Fruit fly (Drosophila melanogaster) whole organism, embryonic: ENCODE results near the gene Mettl2.

Experiments used
- Asciz ChIP-seq: fragments of 200-800 bp; sonication (Bioruptor generic); optimal IDR thresholded peaks from 2 replicates; lab custom pipeline; 2017; ENCODE audit warnings: missing biosample characterization, mild to moderate bottlenecking, missing genetic modification characterization, missing genetic modification reagents
- BtbVII ChIP-seq: fragments of 200-800 bp; sonication (Bioruptor generic); optimal IDR thresholded peaks from 3 replicates; lab custom pipeline; 2017; ENCODE audit warnings: missing biosample characterization, mild to moderate bottlenecking, missing genetic modification characterization
- CG10543 ChIP-seq: fragments of 200-800 bp; sonication (Bioruptor generic); optimal IDR thresholded peaks from 3 replicates; lab custom pipeline; 2017; ENCODE audit warnings: missing biosample characterization, mild to moderate bottlenecking, missing genetic modification characterization, moderate library complexity
- CG11504 ChIP-seq: fragments of 200-800 bp; sonication (Bioruptor generic); optimal IDR thresholded peaks from 3 replicates; lab custom pipeline; 2019; ENCODE audit warnings: missing biosample characterization, mild to moderate bottlenecking, missing genetic modification characterization, moderate library complexity
- CG11695 ChIP-seq: fragments of 200-800 bp; sonication (Bioruptor generic); IDR thresholded peaks from 3 replicates; pipeline ENCODE4 v1.3.6; 2022; ENCODE audit warnings: missing biosample characterization, missing genetic modification characterization
- CG14014 ChIP-seq: fragments of 200-800 bp; sonication (Bioruptor generic); IDR thresholded peaks from 2 replicates; pipeline ENCODE4 v1.3.6; 2022; ENCODE audit warnings: missing biosample characterization, missing genetic modification characterization
- CG1529 ChIP-seq: fragments of 200-800 bp; sonication (Bioruptor generic); optimal IDR thresholded peaks from 3 replicates; lab custom pipeline; 2018; ENCODE audit warnings: missing biosample characterization, missing genetic modification characterization
- CG1603 ChIP-seq: fragments of 200-800 bp; sonication (Bioruptor generic); optimal IDR thresholded peaks from 2 replicates; lab custom pipeline; 2019; ENCODE audit warnings: missing biosample characterization, mild to moderate bottlenecking, missing genetic modification characterization, moderate library complexity
- CG17361 ChIP-seq: fragments of 200-800 bp; sonication (Bioruptor generic); IDR thresholded peaks from 3 replicates; pipeline ENCODE4 v1.3.6; 2022; ENCODE audit warnings: missing biosample characterization, missing genetic modification characterization
- CG1792 ChIP-seq: fragments of 200-800 bp; sonication (Bioruptor generic); optimal IDR thresholded peaks from 2 replicates; lab custom pipeline; 2016; ENCODE audit warnings: missing biosample characterization, missing genetic modification characterization
- CG18011 ChIP-seq: fragments of 200-800 bp; sonication (Bioruptor generic); optimal IDR thresholded peaks from 2 replicates; lab custom pipeline; 2017; ENCODE audit warnings: missing biosample characterization, missing genetic modification characterization, mild to moderate bottlenecking, moderate library complexity, missing genotype
- CG18764 ChIP-seq: fragments of 200-800 bp; sonication (Bioruptor generic); optimal IDR thresholded peaks from 3 replicates; lab custom pipeline; 2016; ENCODE audit warnings: missing biosample characterization, missing genetic modification characterization
- CG3065 ChIP-seq: fragments of 200-800 bp; sonication (Bioruptor generic); optimal IDR thresholded peaks from 2 replicates; lab custom pipeline; 2016; ENCODE audit warnings: missing biosample characterization, missing genetic modification characterization
- CG31224 ChIP-seq: fragments of 200-800 bp; sonication (Bioruptor generic); IDR thresholded peaks from 2 replicates; pipeline ENCODE4 v1.3.6; 2022; ENCODE audit warnings: missing biosample characterization, missing genetic modification characterization
- CG32767 ChIP-seq: fragments of 200-800 bp; sonication (Bioruptor generic); IDR thresholded peaks from 2 replicates; pipeline ENCODE4 v1.3.6; 2022; ENCODE audit warnings: missing biosample characterization, missing genetic modification characterization
- CG3281 ChIP-seq: fragments of 200-800 bp; sonication (Bioruptor generic); optimal IDR thresholded peaks from 3 replicates; lab custom pipeline; 2017; ENCODE audit warnings: missing biosample characterization, mild to moderate bottlenecking, missing genetic modification characterization
- CG5245 ChIP-seq: fragments of 200-800 bp; sonication (Bioruptor generic); optimal IDR thresholded peaks from 3 replicates; lab custom pipeline; 2016; ENCODE audit warnings: missing biosample characterization, missing genetic modification characterization
- CG7987 ChIP-seq: fragments of 200-800 bp; sonication (Bioruptor generic); optimal IDR thresholded peaks from 2 replicates; lab custom pipeline; 2018; ENCODE audit warnings: missing biosample characterization, mild to moderate bottlenecking, missing genetic modification characterization, moderate library complexity
- CG8281 ChIP-seq: fragments of 200-800 bp; sonication (Bioruptor generic); optimal IDR thresholded peaks from 2 replicates; lab custom pipeline; 2018; ENCODE audit warnings: missing biosample characterization, mild to moderate bottlenecking, missing genetic modification characterization, moderate library complexity
- CG8924 ChIP-seq: fragments of 200-800 bp; optimal IDR thresholded peaks from 3 replicates; lab custom pipeline; 2019; ENCODE audit warnings: missing biosample characterization, mild to moderate bottlenecking, missing genetic modification characterization, moderate library complexity
- CG9797 ChIP-seq: fragments of 200-800 bp; sonication (Bioruptor generic); optimal IDR thresholded peaks from 3 replicates; lab custom pipeline; 2018; ENCODE audit warnings: missing biosample characterization, mild to moderate bottlenecking, missing genetic modification characterization
- ERR ChIP-seq: fragments of 200-800 bp; sonication (Bioruptor generic); optimal IDR thresholded peaks from 2 replicates; lab custom pipeline; 2016; ENCODE audit warnings: missing biosample characterization, missing genetic modification characterization
- GATAe ChIP-seq: fragments of 200-800 bp; sonication (Bioruptor generic); conservative IDR thresholded peaks from 2 replicates; pipeline ENCODE4 v1.3.6; 2022; ENCODE audit warnings: missing biosample characterization, missing genetic modification characterization
- HLH4C ChIP-seq: fragments of 200-800 bp; sonication (Bioruptor generic); IDR thresholded peaks from 3 replicates; pipeline ENCODE4 v1.3.6; 2022; ENCODE audit warnings: missing biosample characterization, missing genetic modification characterization; ENCODE audit not compliant: partially characterized antibody
- HLH54F ChIP-seq: fragments of 200-800 bp; sonication (Bioruptor generic); optimal IDR thresholded peaks from 3 replicates; lab custom pipeline; 2016; ENCODE audit warnings: missing biosample characterization, missing genetic modification characterization
- HmgZ ChIP-seq: fragments of 200-800 bp; sonication (Bioruptor generic); optimal IDR thresholded peaks from 2 replicates; lab custom pipeline; 2018; ENCODE audit warnings: missing biosample characterization, mild to moderate bottlenecking, missing genetic modification characterization
- Lpt ChIP-seq: fragments of >200 bp; optimal IDR thresholded peaks from 2 replicates; lab custom pipeline; 2018; ENCODE audit warnings: missing biosample characterization, missing genetic modification characterization
- Nf-YB ChIP-seq: fragments of 200-800 bp; sonication (Bioruptor generic); optimal IDR thresholded peaks from 3 replicates; lab custom pipeline; 2019; ENCODE audit warnings: missing biosample characterization, mild to moderate bottlenecking, missing genetic modification characterization, moderate library complexity
- Nf-YC ChIP-seq: fragments of 200-800 bp; optimal IDR thresholded peaks from 3 replicates; lab custom pipeline; 2019; ENCODE audit warnings: missing biosample characterization, mild to moderate bottlenecking, missing genetic modification characterization, moderate library complexity
- Oli ChIP-seq: fragments of 200-800 bp; sonication (Bioruptor generic); optimal IDR thresholded peaks from 2 replicates; lab custom pipeline; 2018; ENCODE audit warnings: missing biosample characterization, mild to moderate bottlenecking, missing genetic modification characterization, moderate library complexity
- Opbp ChIP-seq: fragments of 200-800 bp; sonication (Bioruptor generic); IDR thresholded peaks from 3 replicates; pipeline ENCODE4 v1.3.6; 2022; ENCODE audit warnings: missing biosample characterization, missing genetic modification characterization; ENCODE audit not compliant: partially characterized antibody
- Ptx1 ChIP-seq: fragments of 200-800 bp; sonication (Bioruptor generic); IDR thresholded peaks from 2 replicates; pipeline ENCODE4 v1.3.6; 2022; ENCODE audit warnings: missing biosample characterization, missing genetic modification characterization
- Sry-β ChIP-seq: fragments of 200-800 bp; sonication (Bioruptor generic); optimal IDR thresholded peaks from 2 replicates; lab custom pipeline; 2018; ENCODE audit warnings: missing biosample characterization, mild to moderate bottlenecking, missing genetic modification characterization, moderate library complexity
- ase ChIP-seq: fragments of 200-800 bp; sonication (Bioruptor generic); IDR thresholded peaks from 3 replicates; pipeline ENCODE4 v1.3.6; 2022; ENCODE audit warnings: missing biosample characterization, missing genetic modification characterization
- bab2 ChIP-seq: fragments of 200-800 bp; sonication (Bioruptor generic); optimal IDR thresholded peaks from 2 replicates; lab custom pipeline; 2016; ENCODE audit warnings: missing biosample characterization, missing genetic modification characterization
- bsh ChIP-seq, 2 experiments: fragments of 200-800 bp; sonication (Bioruptor generic); optimal IDR thresholded peaks; 2 replicates each; lab custom pipeline; 2017 to 2018; ENCODE audit warnings: mild to moderate bottlenecking in 2 of 2, missing biosample characterization in 2 of 2, missing genetic modification characterization in 2 of 2, moderate library complexity in 1 of 2
- cwo ChIP-seq: fragments of 200-800 bp; sonication (Bioruptor generic); optimal IDR thresholded peaks from 3 replicates; lab custom pipeline; 2017; ENCODE audit warnings: missing biosample characterization, missing genetic modification characterization, mild to moderate bottlenecking, moderate library complexity, missing genetic modification reagents
- gem ChIP-seq: fragments of 200-800 bp; sonication (Bioruptor generic); optimal IDR thresholded peaks from 2 replicates; lab custom pipeline; 2019; ENCODE audit warnings: missing biosample characterization, mild to moderate bottlenecking, missing genetic modification characterization, moderate library complexity
- klu ChIP-seq: fragments of 200-800 bp; sonication (Bioruptor generic); IDR thresholded peaks from 2 replicates; pipeline ENCODE4 v1.3.6; 2022; ENCODE audit warnings: missing biosample characterization, missing genetic modification characterization
- lmd ChIP-seq: fragments of 200-800 bp; sonication (Bioruptor generic); IDR thresholded peaks from 2 replicates; pipeline ENCODE4 v1.3.6; 2022; ENCODE audit warnings: missing biosample characterization, missing genetic modification characterization
- nau ChIP-seq: fragments of 200-800 bp; sonication (Bioruptor generic); optimal IDR thresholded peaks from 3 replicates; lab custom pipeline; 2017; ENCODE audit warnings: missing biosample characterization, mild to moderate bottlenecking, missing genetic modification characterization, missing genetic modification reagents
- sens ChIP-seq: fragments of 200-800 bp; sonication (Bioruptor generic); peaks from one replicate; lab custom pipeline; 2016; ENCODE audit warnings: missing biosample characterization, missing genetic modification characterization
- sob ChIP-seq: fragments of 200-800 bp; sonication (Bioruptor generic); IDR thresholded peaks from 2 replicates; pipeline ENCODE4 v1.3.6; 2022; ENCODE audit warnings: missing biosample characterization, missing genetic modification characterization
- sr ChIP-seq: fragments of 200-800 bp; sonication (Bioruptor generic); IDR thresholded peaks from 3 replicates; pipeline ENCODE4 v1.3.6; 2022; ENCODE audit warnings: missing biosample characterization, missing genetic modification characterization
- ssp ChIP-seq: fragments of 200-800 bp; sonication (Bioruptor generic); IDR thresholded peaks from 2 replicates; pipeline ENCODE4 v1.3.6; 2022; ENCODE audit warnings: missing biosample characterization, missing genetic modification characterization
- sug ChIP-seq: fragments of 200-800 bp; optimal IDR thresholded peaks from 2 replicates; lab custom pipeline; 2019; ENCODE audit warnings: missing biosample characterization, mild to moderate bottlenecking, missing genetic modification characterization, moderate library complexity
- toy ChIP-seq: fragments of 200-800 bp; sonication (Bioruptor generic); IDR thresholded peaks from 2 replicates; pipeline ENCODE4 v1.3.6; 2022; ENCODE audit warnings: missing biosample characterization, missing genetic modification characterization
- vfl ChIP-seq: fragments of 200-800 bp; sonication (Bioruptor generic); optimal IDR thresholded peaks from 2 replicates; lab custom pipeline; 2016; ENCODE audit warnings: missing biosample characterization, missing genetic modification characterization
- wek ChIP-seq: fragments of 200-800 bp; sonication (Bioruptor generic); optimal IDR thresholded peaks from 3 replicates; lab custom pipeline; 2018; ENCODE audit warnings: missing biosample characterization, mild to moderate bottlenecking, missing genetic modification characterization, moderate library complexity
- zfh1 ChIP-seq: fragments of 200-800 bp; sonication (Bioruptor generic); IDR thresholded peaks from 3 replicates; pipeline ENCODE4 v1.3.6; 2022; ENCODE audit warnings: missing biosample characterization, missing genetic modification characterization

Gene Mettl2

dm6 chr3L:1639185-1639812 is at the start of gene Mettl2, which contains the start of gene Bgb (continued):
- TF ChIP-seq HmgZ (tag; lab: Kevin White, UChicago) (peak; percentile 67), ssp (GFP tag; lab: Robert Waterston, UW) (peak; percentile 75), sr (no peak), CG8924 (tag; lab: Kevin White, UChicago) (peak; percentile 60), BtbVII (GFP tag; lab: Kevin White, UChicago) (peak; percentile 8), nau (GFP tag; lab: Kevin White, UChicago) (no peak), bab2 (GFP tag; lab: Kevin White, UChicago) (peak; percentile 79), Ptx1 (GFP tag; lab: Robert Waterston, UW) (peak; percentile 89), CG11695 (GFP tag; lab: Robert Waterston, UW) (peak; percentile 81; the same call in 2 of the 3 replicates), CG10543 (GFP tag; lab: Kevin White, UChicago) (peak; percentile 51), bsh (GFP tag; optimal IDR thresholded peaks at IDR 0.05; lab: Kevin White, UChicago) (peak in 1 of 2 experiments; percentile 67), CG18764 (GFP tag; lab: Kevin White, UChicago) (peak; percentile 72), CG32767 (GFP tag; lab: Robert Waterston, UW) (peak; percentile 86), CG14014 (peak; percentile 75), ase (GFP tag; lab: Robert Waterston, UW) (peak; percentile 82; the same call in 2 of the 3 replicates), Nf-YC (tag; lab: Kevin White, UChicago) (peak; percentile 62), HLH54F (GFP tag; lab: Kevin White, UChicago) (peak; percentile 81), Sry-β (GFP tag; lab: Kevin White, UChicago) (peak; percentile 30), vfl (GFP tag; lab: Kevin White, UChicago) (peak; percentile 47), CG1792 (GFP tag; lab: Kevin White, UChicago) (peak; percentile 74), Lpt (GFP tag; lab: Kevin White, UChicago) (no peak), Opbp (GFP tag; lab: Robert Waterston, UW) (peak; percentile 62; the same call in 2 of the 3 replicates), ERR (GFP tag; lab: Kevin White, UChicago) (peak; percentile 28), CG9797 (peak; percentile 76), GATAe (GFP tag; lab: Robert Waterston, UW) (peak; percentile 70), Oli (tag; lab: Kevin White, UChicago) (peak; percentile 66), HLH4C (GFP tag; lab: Robert Waterston, UW) (peak; percentile 56; the same call in 2 of the 3 replicates), wek (no peak), CG5245 (GFP tag; lab: Kevin White, UChicago) (peak; percentile 65), CG7987 (GFP tag; lab: Kevin White, UChicago) (no peak), zfh1 (peak; percentile 84), Asciz (GFP tag; lab: Kevin White, UChicago) (no peak), klu (peak; percentile 86), CG11504 (tag; lab: Kevin White, UChicago) (no peak), CG18011 (GFP tag; lab: Kevin White, UChicago) (peak; percentile 36), gem (peak; percentile 87), CG17361 (GFP tag; lab: Robert Waterston, UW) (peak; percentile 91), lmd (GFP tag; lab: Robert Waterston, UW) (peak; percentile 89), CG1529 (GFP tag; lab: Kevin White, UChicago) (peak; percentile 6), CG3281 (peak; percentile 63), cwo (GFP tag; lab: Kevin White, UChicago) (peak; percentile 53), toy (GFP tag; lab: Robert Waterston, UW) (peak; percentile 51; the same call in 1 of the 2 replicates), Nf-YB (GFP tag; lab: Kevin White, UChicago) (peak; percentile 15), CG3065 (GFP tag; lab: Kevin White, UChicago) (peak; percentile 0), sens (peak; percentile 96), CG31224 (peak; percentile 72), CG8281 (tag; lab: Kevin White, UChicago) (no peak), CG1603 (tag; lab: Kevin White, UChicago) (peak; percentile 70), sug (tag; lab: Kevin White, UChicago) (peak; percentile 76), sob (GFP tag; lab: Robert Waterston, UW) (peak; percentile 82)
